Worm (Caenorhabditis elegans): ENCODE measurements around the gene perm-4.

perm-4 gene

DNA sequence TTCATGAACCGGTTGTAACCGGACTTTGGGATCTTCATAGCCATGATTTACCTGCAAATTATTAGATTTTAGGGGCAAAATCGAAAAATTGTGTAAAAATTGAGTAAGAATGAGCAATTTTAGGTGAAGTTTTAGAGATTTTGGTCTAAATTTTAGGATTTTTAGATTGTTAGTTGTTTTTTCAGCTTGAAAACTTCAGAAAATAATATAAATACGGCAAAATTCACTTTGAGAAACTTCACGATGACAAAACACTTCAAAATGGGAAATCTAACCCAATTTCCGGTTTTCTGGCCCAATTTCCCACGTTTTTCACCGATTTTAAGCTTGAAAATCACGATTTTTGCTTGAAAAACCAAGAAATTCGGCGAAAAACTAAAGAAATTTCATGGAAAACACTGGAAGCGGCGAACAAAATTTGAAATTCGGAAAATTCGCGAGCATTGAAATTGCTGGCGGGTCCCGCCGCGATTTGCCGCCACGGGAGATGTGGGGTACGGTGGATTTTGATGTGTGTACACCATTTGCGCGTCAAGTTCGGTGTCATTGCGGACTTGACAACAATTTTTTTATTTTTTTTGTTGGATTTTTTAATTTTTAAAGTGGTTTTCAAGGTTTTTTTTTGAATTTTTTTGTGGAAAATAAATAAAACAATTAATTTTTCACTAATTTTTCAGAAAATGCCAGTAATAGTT is 30.9 kb downstream of the perm-4 start, which contains the start of the genes cct-8 and Y55F3AR.2 (continued):
- TF ChIP-seq egl-18 (GFP tag; IDR thresholded peaks at IDR 0.05) = peak; percentile 86; the same call in 1 of the 2 replicates
- TF ChIP-seq T07F8.4 (tag; optimal IDR thresholded peaks at IDR 0.05) = peak; percentile 4
- TF ChIP-seq ets-4 (GFP tag; optimal IDR thresholded peaks at IDR 0.05) = peak; percentile 30
- peak; percentile 96 for TF ChIP-seq ceh-91 (GFP tag; IDR thresholded peaks at IDR 0.05)
- peak; percentile 99 for TF ChIP-seq ekl-4 (GFP tag; IDR thresholded peaks at IDR 0.05)
- TF ChIP-seq tlf-1 (GFP tag; optimal IDR thresholded peaks at IDR 0.05) = peak; percentile 99
- TF ChIP-seq let-526 (GFP tag; IDR thresholded peaks at IDR 0.05) = peak; percentile 96
- no peak for TF ChIP-seq hlh-26 (GFP tag; conservative IDR thresholded peaks at IDR 0.05)
- peak; percentile 87; the same call in 1 of the 2 replicates for TF ChIP-seq sea-2 (GFP tag; IDR thresholded peaks at IDR 0.05)
- TF ChIP-seq lsl-1 (GFP tag; optimal IDR thresholded peaks at IDR 0.05) = peak; percentile 100
- peak; percentile 98 for TF ChIP-seq lir-1 (GFP tag; conservative IDR thresholded peaks at IDR 0.05)
- TF ChIP-seq snpc-1.1 (tag; optimal IDR thresholded peaks at IDR 0.05; ENCODE audit: insufficient read depth) = peak; percentile 71
- TF ChIP-seq mcd-1 (GFP tag; IDR thresholded peaks at IDR 0.05) = peak; percentile 99
- no peak for TF ChIP-seq nfya-1 (tag; optimal IDR thresholded peaks at IDR 0.05; ENCODE audit: borderline replicate concordance, insufficient read depth)
- TF ChIP-seq pha-4 (tag; optimal IDR thresholded peaks at IDR 0.05) = peak; percentile 88
- no peak for TF ChIP-seq F55B11.4 (tag; optimal IDR thresholded peaks at IDR 0.05; ENCODE audit: borderline replicate concordance, insufficient read depth)
- TF ChIP-seq ceh-100 (GFP tag; IDR thresholded peaks at IDR 0.05) = peak; percentile 91
- peak; percentile 93 for TF ChIP-seq B0019.2 (GFP tag; conservative IDR thresholded peaks at IDR 0.05)
- TF ChIP-seq F57C9.4 (tag; optimal IDR thresholded peaks at IDR 0.05) = peak; percentile 65
- peak; percentile 60 for TF ChIP-seq ztf-22 (GFP tag; optimal IDR thresholded peaks at IDR 0.05)
- peak; percentile 82 for TF ChIP-seq B0035.1 (tag; optimal IDR thresholded peaks at IDR 0.05)
- TF ChIP-seq ztf-3 (GFP tag; optimal IDR thresholded peaks at IDR 0.05) = peak; percentile 87
- peak; percentile 83; the same call in 1 of the 2 replicates for TF ChIP-seq aptf-3 (GFP tag; IDR thresholded peaks at IDR 0.05)
- peak; percentile 66 for TF ChIP-seq him-1 (tag; optimal IDR thresholded peaks at IDR 0.05)
- TF ChIP-seq tbp1 (GFP tag; optimal IDR thresholded peaks at IDR 0.05) = peak; percentile 79
- TF ChIP-seq ccch-3 (GFP tag; optimal IDR thresholded peaks at IDR 0.05) = peak; percentile 1
- peak; percentile 93 for TF ChIP-seq gei-17 (GFP tag; optimal IDR thresholded peaks at IDR 0.05)
- TF ChIP-seq hsf-1 (GFP tag; IDR thresholded peaks at IDR 0.05) = peak; percentile 98
- TF ChIP-seq mes-4 (tag; optimal IDR thresholded peaks at IDR 0.05) = peak; percentile 35
- peak; percentile 93 for TF ChIP-seq efl-1 (GFP tag; optimal IDR thresholded peaks at IDR 0.05)
- peak; percentile 94 for TF ChIP-seq F39B2.1 (GFP tag; IDR thresholded peaks at IDR 0.05)
- peak; percentile 71 for TF ChIP-seq unc-130 (GFP tag; optimal IDR thresholded peaks at IDR 0.05)
- TF ChIP-seq Y95B8A.8 (GFP tag; IDR thresholded peaks at IDR 0.05) = peak; percentile 97
- peak; percentile 50 for TF ChIP-seq tbx-9 (tag; optimal IDR thresholded peaks at IDR 0.05; ENCODE audit: borderline replicate concordance)
- peak; percentile 96 for TF ChIP-seq cebp-2 (GFP tag; IDR thresholded peaks at IDR 0.05)
- no peak for TF ChIP-seq ama-1 (optimal IDR thresholded peaks at IDR 0.05)
- peak in 1 of 2 experiments; percentile 44 for TF ChIP-seq ama-1 (GFP tag; optimal IDR thresholded peaks at IDR 0.05)
- TF ChIP-seq snpc-1.3 (tag; optimal IDR thresholded peaks at IDR 0.05; ENCODE audit: insufficient read depth) = peak; percentile 96
- peak; percentile 80 for TF ChIP-seq lsy-27 (tag; optimal IDR thresholded peaks at IDR 0.05; ENCODE audit: borderline replicate concordance, insufficient read depth)
- TF ChIP-seq bed-2 (GFP tag; IDR thresholded peaks at IDR 0.05) = no peak
- peak; percentile 98 for TF ChIP-seq madf-6 (GFP tag; IDR thresholded peaks at IDR 0.05)
- peak; percentile 82 for TF ChIP-seq zim-3 (tag; optimal IDR thresholded peaks at IDR 0.05)
- peak; percentile 86 for TF ChIP-seq F22D6.2 (tag; optimal IDR thresholded peaks at IDR 0.05)
- peak; percentile 96 for TF ChIP-seq C06A6.2 (GFP tag; conservative IDR thresholded peaks at IDR 0.05)
- TF ChIP-seq cebp-1 (GFP tag; IDR thresholded peaks at IDR 0.05) = peak; percentile 91
- TF ChIP-seq cebp-1 (tag; optimal IDR thresholded peaks at IDR 0.05) = peak; percentile 97
- TF ChIP-seq Y67H2A.10 (GFP tag; conservative IDR thresholded peaks at IDR 0.05) = peak; percentile 95

All from whole organism, young adult.